Fruit fly (Drosophila melanogaster) whole organism, embryonic: ENCODE data around the gene se.
A peak's percentile ranks its signal among the peaks of the same experiment; 100 is the strongest.

Experiments
- Atf6 ChIP-seq: fragments of 200-800 bp; sonication (Bioruptor generic); IDR thresholded peaks from 2 replicates; pipeline ENCODE4 v1.3.6; 2022; ENCODE audit warnings: missing biosample characterization, missing genetic modification characterization
- Awh ChIP-seq: fragments of 200-800 bp; sonication (Bioruptor generic); IDR thresholded peaks from 2 replicates; pipeline ENCODE4, ENCODE4 v1.3.6; 2022; ENCODE audit warnings: missing biosample characterization, missing genetic modification characterization
- CG10209 ChIP-seq: fragments of 200-800 bp; sonication (Bioruptor generic); optimal IDR thresholded peaks from 3 replicates; lab custom pipeline; 2017; ENCODE audit warnings: missing biosample characterization, mild to moderate bottlenecking, missing genetic modification characterization, missing genetic modification reagents
- CG1024 ChIP-seq: fragments of 200-800 bp; sonication (Bioruptor generic); IDR thresholded peaks from 2 replicates; pipeline ENCODE4 v1.3.6; 2022; ENCODE audit warnings: missing biosample characterization, missing genetic modification characterization
- CG11695 ChIP-seq: fragments of 200-800 bp; sonication (Bioruptor generic); IDR thresholded peaks from 3 replicates; pipeline ENCODE4 v1.3.6; 2022; ENCODE audit warnings: missing biosample characterization, missing genetic modification characterization
- CG12299 ChIP-seq: fragments of 200-800 bp; sonication (Bioruptor generic); optimal IDR thresholded peaks from 2 replicates; lab custom pipeline; 2018; ENCODE audit warnings: missing biosample characterization, mild to moderate bottlenecking, missing genetic modification characterization
- CG15601 ChIP-seq: fragments of 200-800 bp; sonication (Bioruptor generic); optimal IDR thresholded peaks from 3 replicates; lab custom pipeline; 2019; ENCODE audit warnings: missing biosample characterization, mild to moderate bottlenecking, missing genetic modification characterization, moderate library complexity
- CG1603 ChIP-seq: fragments of 200-800 bp; sonication (Bioruptor generic); optimal IDR thresholded peaks from 2 replicates; lab custom pipeline; 2019; ENCODE audit warnings: missing biosample characterization, mild to moderate bottlenecking, missing genetic modification characterization, moderate library complexity
- CG16863 ChIP-seq: fragments of 200-800 bp; sonication (Bioruptor generic); optimal IDR thresholded peaks from 3 replicates; lab custom pipeline; 2016; ENCODE audit warnings: missing biosample characterization, missing genetic modification characterization
- CG17328 ChIP-seq: fragments of 200-800 bp; sonication (Bioruptor generic); IDR thresholded peaks from 2 replicates; pipeline ENCODE4 v1.3.6; 2022; ENCODE audit warnings: missing biosample characterization, missing genetic modification characterization
- CG17612 ChIP-seq: fragments of 200-800 bp; sonication (Bioruptor generic); IDR thresholded peaks from 2 replicates; pipeline ENCODE4 v1.3.6; 2022; ENCODE audit warnings: missing biosample characterization, missing genetic modification characterization
- CG18599 ChIP-seq: fragments of 200-800 bp; sonication (Bioruptor generic); optimal IDR thresholded peaks from 3 replicates; lab custom pipeline; 2017; ENCODE audit warnings: missing biosample characterization, missing genetic modification characterization, mild to moderate bottlenecking, moderate library complexity, missing genetic modification reagents
- CG2889 ChIP-seq: fragments of 200-800 bp; sonication (Bioruptor generic); IDR thresholded peaks from 3 replicates; pipeline ENCODE4 v1.3.6; 2022; ENCODE audit warnings: missing biosample characterization, missing genetic modification characterization
- CG7928 ChIP-seq: fragments of 200-800 bp; sonication (Bioruptor generic); optimal IDR thresholded peaks from 2 replicates; lab custom pipeline; 2017; ENCODE audit warnings: missing biosample characterization, mild to moderate bottlenecking, missing genetic modification characterization
- CG9727 ChIP-seq: fragments of 200-800 bp; sonication (Bioruptor generic); optimal IDR thresholded peaks from 3 replicates; lab custom pipeline; 2017; ENCODE audit warnings: missing biosample characterization, mild to moderate bottlenecking, missing genetic modification characterization
- CG9817 ChIP-seq: fragments of 200-800 bp; sonication (Bioruptor generic); optimal IDR thresholded peaks from 2 replicates; lab custom pipeline; 2018; ENCODE audit warnings: missing biosample characterization, mild to moderate bottlenecking, missing genetic modification characterization, moderate library complexity
- CTCF ChIP-seq: fragments of 200-800 bp; sonication (Bioruptor generic); optimal IDR thresholded peaks from 2 replicates; lab custom pipeline; 2017; ENCODE audit warnings: missing biosample characterization, mild to moderate bottlenecking, missing genetic modification characterization, moderate library complexity
- Dbx ChIP-seq: fragments of 200-800 bp; sonication (Bioruptor generic); IDR thresholded peaks from 3 replicates; pipeline ENCODE4 v1.3.6; 2022; ENCODE audit warnings: missing biosample characterization, missing genetic modification characterization
- Dip3 ChIP-seq: fragments of 200-800 bp; sonication (Bioruptor generic); optimal IDR thresholded peaks from 3 replicates; lab custom pipeline; 2016; ENCODE audit warnings: missing biosample characterization, missing genetic modification characterization
- H15 ChIP-seq: fragments of 200-800 bp; sonication (Bioruptor generic); IDR thresholded peaks from 3 replicates; pipeline ENCODE4 v1.3.6; 2022; ENCODE audit warnings: missing biosample characterization, missing genetic modification characterization
- Hey ChIP-seq: fragments of 200-800 bp; sonication (Bioruptor generic); optimal IDR thresholded peaks from 3 replicates; lab custom pipeline; 2018; ENCODE audit warnings: missing biosample characterization, mild to moderate bottlenecking, missing genetic modification characterization
- Mes4 ChIP-seq: fragments of 200-800 bp; sonication (Bioruptor generic); optimal IDR thresholded peaks from 2 replicates; lab custom pipeline; 2016; ENCODE audit warnings: missing biosample characterization, missing genetic modification characterization
- Mrtf ChIP-seq: fragments of 200-800 bp; sonication (Bioruptor generic); IDR thresholded peaks from 3 replicates; pipeline ENCODE4 v1.3.6; 2022; ENCODE audit warnings: missing biosample characterization, missing genetic modification characterization
- Sox100B ChIP-seq: fragments of 200-800 bp; sonication (Bioruptor generic); optimal IDR thresholded peaks from 3 replicates; lab custom pipeline; 2018; ENCODE audit warnings: missing biosample characterization, mild to moderate bottlenecking, missing genetic modification characterization
- Taf1 ChIP-seq: fragments of 200-800 bp; sonication (Bioruptor generic); IDR thresholded peaks from 2 replicates; pipeline ENCODE4 v1.3.6; 2022; ENCODE audit warnings: missing biosample characterization, missing genetic modification characterization
- Tbp ChIP-seq: fragments of >200 bp; optimal IDR thresholded peaks from 2 replicates; lab custom pipeline; 2018; ENCODE audit warnings: missing biosample characterization, missing genetic modification characterization
- Xrp1 ChIP-seq: fragments of 200-800 bp; sonication (Bioruptor generic); IDR thresholded peaks from 2 replicates; pipeline ENCODE4 v1.3.6; 2022; ENCODE audit warnings: missing biosample characterization, missing genetic modification characterization
- ac ChIP-seq: fragments of 200-800 bp; sonication (Bioruptor generic); optimal IDR thresholded peaks from 3 replicates; lab custom pipeline; 2017; ENCODE audit warnings: missing biosample characterization, mild to moderate bottlenecking, missing genetic modification characterization
- al ChIP-seq: fragments of 200-800 bp; sonication (Bioruptor generic); IDR thresholded peaks from 2 replicates; pipeline ENCODE4 v1.3.6; 2022; ENCODE audit warnings: missing biosample characterization, missing genetic modification characterization
- ap ChIP-seq: fragments of 200-800 bp; sonication (Bioruptor generic); IDR thresholded peaks from 2 replicates; pipeline ENCODE4 v1.3.6; 2022; ENCODE audit warnings: missing biosample characterization, missing genetic modification characterization
- ato ChIP-seq: fragments of 200-800 bp; sonication (Bioruptor generic); IDR thresholded peaks from 2 replicates; pipeline ENCODE4 v1.3.6; 2022; ENCODE audit warnings: missing biosample characterization, missing genetic modification characterization; ENCODE audit not compliant: partially characterized antibody
- chinmo ChIP-seq: fragments of 200-800 bp; sonication (Bioruptor generic); IDR thresholded peaks from 4 replicates; pipeline ENCODE4 v1.3.6; 2022; ENCODE audit warnings: missing biosample characterization, missing genetic modification characterization; ENCODE audit not compliant: partially characterized antibody
- crc ChIP-seq: fragments of 200-800 bp; sonication (Bioruptor generic); optimal IDR thresholded peaks from 2 replicates; lab custom pipeline; 2016; ENCODE audit warnings: missing biosample characterization, missing genetic modification characterization
- croc ChIP-seq: fragments of 200-800 bp; sonication (Bioruptor generic); conservative IDR thresholded peaks from 3 replicates; pipeline ENCODE4 v1.3.6; 2022; ENCODE audit warnings: missing biosample characterization, missing genetic modification characterization
- dysf ChIP-seq: fragments of 200-800 bp; sonication (Bioruptor generic); IDR thresholded peaks from 3 replicates; pipeline ENCODE4 v1.3.6; 2022; ENCODE audit warnings: missing biosample characterization, missing genetic modification characterization
- en ChIP-seq: fragments of 200-800 bp; sonication (Bioruptor generic); optimal IDR thresholded peaks from 2 replicates; lab custom pipeline; 2016; ENCODE audit warnings: missing biosample characterization, missing genetic modification characterization
- fd102C ChIP-seq: fragments of 200-800 bp; sonication (Bioruptor generic); optimal IDR thresholded peaks from 2 replicates; lab custom pipeline; 2018; ENCODE audit warnings: missing biosample characterization, mild to moderate bottlenecking, missing genetic modification characterization, moderate library complexity
- fd64A ChIP-seq: fragments of 200-800 bp; sonication (Bioruptor generic); optimal IDR thresholded peaks from 3 replicates; lab custom pipeline; 2018; ENCODE audit warnings: missing biosample characterization, mild to moderate bottlenecking, missing genetic modification characterization
- ftz-f1 ChIP-seq: fragments of 200-800 bp; sonication (Bioruptor generic); optimal IDR thresholded peaks from 2 replicates; lab custom pipeline; 2016; ENCODE audit warnings: missing biosample characterization, missing genetic modification characterization
- gem ChIP-seq: fragments of 200-800 bp; sonication (Bioruptor generic); optimal IDR thresholded peaks from 2 replicates; lab custom pipeline; 2019; ENCODE audit warnings: missing biosample characterization, mild to moderate bottlenecking, missing genetic modification characterization, moderate library complexity
- gsb-n ChIP-seq: fragments of 200-800 bp; sonication (Bioruptor generic); optimal IDR thresholded peaks from 3 replicates; lab custom pipeline; 2018; ENCODE audit warnings: missing biosample characterization, mild to moderate bottlenecking, missing genetic modification characterization
- insv ChIP-seq, 2 experiments: fragments of 200-800 bp; sonication (Bioruptor generic); optimal IDR thresholded peaks; 3 replicates each; lab custom pipeline; 2016 to 2018; ENCODE audit warnings: missing biosample characterization in 2 of 2, missing genetic modification characterization in 2 of 2
- ken ChIP-seq: fragments of 200-800 bp; sonication (Bioruptor generic); IDR thresholded peaks from 3 replicates; pipeline ENCODE4 v1.3.6; 2022; ENCODE audit warnings: missing biosample characterization, missing genetic modification characterization
- nau ChIP-seq: fragments of 200-800 bp; sonication (Bioruptor generic); optimal IDR thresholded peaks from 3 replicates; lab custom pipeline; 2017; ENCODE audit warnings: missing biosample characterization, mild to moderate bottlenecking, missing genetic modification characterization, missing genetic modification reagents
- pita ChIP-seq: fragments of 200-800 bp; sonication (Bioruptor generic); optimal IDR thresholded peaks from 2 replicates; lab custom pipeline; 2017; ENCODE audit warnings: missing biosample characterization, mild to moderate bottlenecking, missing genetic modification characterization
- schlank ChIP-seq: fragments of 200-800 bp; sonication (Bioruptor generic); optimal IDR thresholded peaks from 2 replicates; lab custom pipeline; 2018; ENCODE audit warnings: missing biosample characterization, mild to moderate bottlenecking, missing genetic modification characterization
- sim ChIP-seq: fragments of 200-800 bp; sonication (Bioruptor generic); IDR thresholded peaks from 2 replicates; pipeline ENCODE4 v1.3.6; 2022; ENCODE audit warnings: missing biosample characterization, missing genetic modification characterization
- ssp ChIP-seq: fragments of 200-800 bp; sonication (Bioruptor generic); IDR thresholded peaks from 2 replicates; pipeline ENCODE4 v1.3.6; 2022; ENCODE audit warnings: missing biosample characterization, missing genetic modification characterization
- tgo ChIP-seq: fragments of 200-800 bp; sonication (Bioruptor generic); IDR thresholded peaks from 3 replicates; pipeline ENCODE4 v1.3.6; 2022; ENCODE audit warnings: missing biosample characterization, missing genetic modification characterization
- usp ChIP-seq: fragments of >200 bp; optimal IDR thresholded peaks from 2 replicates; lab custom pipeline; 2017; ENCODE audit warnings: missing biosample characterization, missing genetic modification characterization
- vvl ChIP-seq: fragments of 200-800 bp; sonication (Bioruptor generic); IDR thresholded peaks from 2 replicates; pipeline ENCODE4 v1.3.6; 2022; ENCODE audit warnings: missing biosample characterization, missing genetic modification characterization

The se gene

dm6 chr3L:8549183-8549890 is 29.0 kb downstream of the se start (continued):
- TF ChIP-seq nau (GFP tag; lab: Kevin White, UChicago), result peak; percentile 50
- TF ChIP-seq Mes4 (GFP tag; lab: Kevin White, UChicago), result peak; percentile 31
- no peak for TF ChIP-seq crc
- peak; percentile 61 for TF ChIP-seq CG18599 (GFP tag; lab: Kevin White, UChicago)
- peak; percentile 22 for TF ChIP-seq fd64A (GFP tag; lab: Kevin White, UChicago)
- no peak for TF ChIP-seq CG7928
- peak; percentile 53; the same call in 2 of the 3 replicates for TF ChIP-seq CG11695 (GFP tag; lab: Robert Waterston, UW)
- TF ChIP-seq al (GFP tag; lab: Robert Waterston, UW), result 0 out of 2 replicates have a peak, but pooled peaks have one; percentile 13
- no peak for TF ChIP-seq usp (GFP tag; lab: Kevin White, UChicago)
- no peak for TF ChIP-seq ato (GFP tag; lab: Robert Waterston, UW)
- peak; percentile 11 for TF ChIP-seq fd102C (GFP tag; lab: Kevin White, UChicago)
- 0 out of 2 replicates have a peak, but pooled peaks have one; percentile 28 for TF ChIP-seq ap (GFP tag; lab: Robert Waterston, UW)
- TF ChIP-seq ftz-f1 (GFP tag; lab: Kevin White, UChicago), result no peak
- no peak for TF ChIP-seq ssp (GFP tag; lab: Robert Waterston, UW)
- TF ChIP-seq Dip3 (GFP tag; lab: Kevin White, UChicago), result no peak
- TF ChIP-seq Awh (GFP tag; lab: Robert Waterston, UW), result no peak
- no peak for TF ChIP-seq CTCF
- no peak for TF ChIP-seq CG17612 (GFP tag; lab: Robert Waterston, UW)
- TF ChIP-seq CG16863 (GFP tag; lab: Kevin White, UChicago), result peak; percentile 11
- no peak for TF ChIP-seq schlank (tag; lab: Kevin White, UChicago)
- TF ChIP-seq dysf (GFP tag; lab: Robert Waterston, UW), result peak; percentile 66; the same call in 2 of the 3 replicates
- 0 out of 3 replicates have a peak, but pooled peaks have one; percentile 19 for TF ChIP-seq Dbx (GFP tag; lab: Robert Waterston, UW)
- no peak for TF ChIP-seq ken (GFP tag; lab: Robert Waterston, UW)
- no peak for TF ChIP-seq Hey (tag; lab: Kevin White, UChicago)
- peak; percentile 74 for TF ChIP-seq Xrp1 (GFP tag; lab: Robert Waterston, UW)
- peak; percentile 25 for TF ChIP-seq CG10209 (GFP tag; lab: Kevin White, UChicago)
- peak; percentile 49 for TF ChIP-seq CG12299 (tag; lab: Kevin White, UChicago)
- TF ChIP-seq en (GFP tag; lab: Kevin White, UChicago), result no peak
- peak; percentile 71 for TF ChIP-seq CG15601
- TF ChIP-seq vvl (GFP tag; lab: Robert Waterston, UW), result peak; percentile 49; the same call in 1 of the 2 replicates
- no peak for TF ChIP-seq Tbp (GFP tag; lab: Kevin White, UChicago)
- no peak for TF ChIP-seq Mrtf (GFP tag; lab: Robert Waterston, UW)
- no peak for TF ChIP-seq CG2889 (GFP tag; lab: Robert Waterston, UW)
- TF ChIP-seq tgo (GFP tag; lab: Robert Waterston, UW), result no peak
- peak; percentile 63 for TF ChIP-seq CG9727 (GFP tag; lab: Kevin White, UChicago)
- no peak for TF ChIP-seq Taf1 (GFP tag; lab: Robert Waterston, UW)
- TF ChIP-seq chinmo, result peak; percentile 79; the same call in 2 of the 4 replicates
- TF ChIP-seq ac, result no peak
- TF ChIP-seq H15 (GFP tag; lab: Robert Waterston, UW), result 0 out of 3 replicates have a peak, but pooled peaks have one; percentile 18
- TF ChIP-seq croc (GFP tag; lab: Robert Waterston, UW), result peak; percentile 48; the same call in 2 of the 3 replicates
- peak; percentile 13; the same call in 1 of the 2 replicates for TF ChIP-seq CG17328
- peak; percentile 37; the same call in 1 of the 2 replicates for TF ChIP-seq sim (GFP tag; lab: Robert Waterston, UW)
- TF ChIP-seq gsb-n (tag; lab: Kevin White, UChicago), result peak; percentile 60
- TF ChIP-seq pita (GFP tag; lab: Kevin White, UChicago), result no peak
- TF ChIP-seq CG1024 (GFP tag; lab: Robert Waterston, UW), result no peak
- TF ChIP-seq CG9817 (tag; lab: Kevin White, UChicago), result peak; percentile 25
- no peak; the same call in 1 of the 2 replicates for TF ChIP-seq Atf6 (GFP tag; lab: Robert Waterston, UW)
- peak; percentile 77 for TF ChIP-seq CG1603
- TF ChIP-seq Sox100B (GFP tag; lab: Kevin White, UChicago), result peak; percentile 51
- peak; percentile 76 for TF ChIP-seq gem (tag; lab: Kevin White, UChicago)
- no peak for TF ChIP-seq insv (GFP tag; optimal IDR thresholded peaks at IDR 0.05; lab: Kevin White, UChicago)
